Fruit fly (Drosophila melanogaster) whole organism, embryonic: ENCODE results near the gene Lip2.

Source experiments
- CG12744 ChIP-seq: fragments of 200-800 bp; sonication (Bioruptor generic); optimal IDR thresholded peaks from 2 replicates; lab custom pipeline; 2016; ENCODE audit warnings: missing biosample characterization, missing genetic modification characterization
- CG4707 ChIP-seq: fragments of 200-800 bp; sonication (Bioruptor generic); optimal IDR thresholded peaks from 2 replicates; lab custom pipeline; 2018; ENCODE audit warnings: missing biosample characterization, mild to moderate bottlenecking, missing genetic modification characterization, moderate library complexity
- CG4730 ChIP-seq: fragments of 200-800 bp; sonication (Bioruptor generic); IDR thresholded peaks from 2 replicates; pipeline ENCODE4 v1.3.6; 2022; ENCODE audit warnings: missing biosample characterization, missing genetic modification characterization
- Oli ChIP-seq: fragments of 200-800 bp; sonication (Bioruptor generic); optimal IDR thresholded peaks from 2 replicates; lab custom pipeline; 2018; ENCODE audit warnings: missing biosample characterization, mild to moderate bottlenecking, missing genetic modification characterization, moderate library complexity
- Taf1 ChIP-seq: fragments of 200-800 bp; sonication (Bioruptor generic); IDR thresholded peaks from 2 replicates; pipeline ENCODE4 v1.3.6; 2022; ENCODE audit warnings: missing biosample characterization, missing genetic modification characterization
- bab2 ChIP-seq: fragments of 200-800 bp; sonication (Bioruptor generic); optimal IDR thresholded peaks from 2 replicates; lab custom pipeline; 2016; ENCODE audit warnings: missing biosample characterization, missing genetic modification characterization
- esg ChIP-seq: fragments of 200-800 bp; sonication (Bioruptor generic); conservative IDR thresholded peaks from 2 replicates; pipeline ENCODE4 v1.3.6; 2022; ENCODE audit warnings: missing biosample characterization, missing genetic modification characterization
- eve ChIP-seq, 2 experiments: fragments of >200 bp; optimal IDR thresholded peaks; 2 replicates each; lab custom pipeline; 2017; ENCODE audit warnings: missing biosample characterization in 2 of 2, missing genetic modification characterization in 2 of 2
- gcm2 ChIP-seq: fragments of 200-800 bp; sonication (Bioruptor generic); optimal IDR thresholded peaks from 2 replicates; lab custom pipeline; 2016; ENCODE audit warnings: missing biosample characterization, missing genetic modification characterization
- pan ChIP-seq, 4 experiments: fragments of >200 bp in 3 of 4; fragments of 200-800 bp in 1 of 4; sonication (Bioruptor generic) in 1 of 4; optimal IDR thresholded peaks in 3 of 4; IDR thresholded peaks in 1 of 4; 2 replicates each; pipeline versions ENCODE4 v1.3.6 to Lab custom; 2017 to 2022; ENCODE audit warnings: missing biosample characterization in 2 of 4, missing genetic modification characterization in 2 of 4, mixed read lengths in 1 of 4
- tio ChIP-seq: fragments of 200-800 bp; sonication (Bioruptor generic); optimal IDR thresholded peaks from 2 replicates; lab custom pipeline; 2017; ENCODE audit warnings: missing biosample characterization, missing genetic modification characterization, inconsistent platforms
- ttk ChIP-seq: fragments of 200-800 bp; sonication (Bioruptor generic); IDR thresholded peaks from 2 replicates; pipeline ENCODE4 v2.1.2; 2022; ENCODE audit warnings: missing biosample characterization, missing genetic modification characterization

- TF ChIP-seq CG12744: no peak
- no peak for TF ChIP-seq Oli
- TF ChIP-seq tio (GFP tag; lab: Kevin White, UChicago): no peak
- no peak for TF ChIP-seq gcm2 (GFP tag; lab: Kevin White, UChicago)
- no peak for TF ChIP-seq eve (GFP tag; optimal IDR thresholded peaks at IDR 0.05; lab: Kevin White, UChicago)
- no peak for TF ChIP-seq ttk (GFP tag; lab: Robert Waterston, UW)
- no peak for TF ChIP-seq pan (optimal IDR thresholded peaks at IDR 0.05; lab: Kevin White, UChicago)
- no peak for TF ChIP-seq pan (GFP tag; optimal IDR thresholded peaks at IDR 0.05 in 1 of 2, IDR thresholded peaks at IDR 0.05 in 1 of 2)
- TF ChIP-seq CG4730: no peak
- no peak for TF ChIP-seq bab2
- no peak for TF ChIP-seq Taf1 (GFP tag; lab: Robert Waterston, UW)
- TF ChIP-seq esg (GFP tag; lab: Robert Waterston, UW): no peak
- TF ChIP-seq CG4707 (GFP tag; lab: Kevin White, UChicago): no peak
These were observed 2.0 kb upstream of the Lip2 start for dm6 chr2L:10711221-10711620.
